Worm (Caenorhabditis elegans) whole organism, young adult: ENCODE data around the gene ugt-1.

ENCODE experiments used
- B0261.1 ChIP-seq: sonication (generic microtip); optimal IDR thresholded peaks from 2 replicates; lab custom pipeline; 2016; ENCODE audit warnings: mild to moderate bottlenecking, missing genetic modification characterization, moderate library complexity, missing compliant biosample characterization
- F23B12.7 ChIP-seq: sonication (generic microtip); optimal IDR thresholded peaks from 2 replicates; lab custom pipeline; 2017; ENCODE audit warnings: missing genetic modification characterization, mild to moderate bottlenecking, missing compliant biosample characterization, antibody characterized with exemption, moderate library complexity; ENCODE audit not compliant: insufficient read depth
- F39B2.1 ChIP-seq: fragments of 200-800 bp; sonication (Bioruptor generic); IDR thresholded peaks from 2 replicates; pipeline ENCODE4 v1.3.6; 2022; ENCODE audit warnings: missing genetic modification reagents, missing genetic modification characterization, missing compliant biosample characterization
- F49E8.2 ChIP-seq: sonication (generic microtip); optimal IDR thresholded peaks from 3 replicates; lab custom pipeline; 2017; ENCODE audit warnings: missing genetic modification characterization, mild to moderate bottlenecking, missing compliant biosample characterization, antibody characterized with exemption, moderate library complexity; ENCODE audit not compliant: insufficient read depth
- F55B11.4 ChIP-seq: sonication (generic microtip); optimal IDR thresholded peaks from 2 replicates; lab custom pipeline; 2016; ENCODE audit warnings: missing compliant biosample characterization, missing genetic modification characterization, borderline replicate concordance; ENCODE audit not compliant: insufficient read depth
- Y53G8AR.9 ChIP-seq: fragments of 200-800 bp; sonication (Bioruptor generic); conservative IDR thresholded peaks from 2 replicates; pipeline ENCODE4 v1.3.6; 2022; ENCODE audit warnings: missing genetic modification reagents, missing genetic modification characterization, missing compliant biosample characterization
- Y67H2A.10 ChIP-seq: fragments of 200-800 bp; sonication (Bioruptor generic); conservative IDR thresholded peaks from 2 replicates; pipeline ENCODE4 v1.3.6; 2022; ENCODE audit warnings: missing genetic modification reagents, missing genetic modification characterization, missing compliant biosample characterization
- ama-1 ChIP-seq, 3 experiments: fragments of 150-350 bp in 1 of 3; sonication (generic microtip) in 2 of 3; optimal IDR thresholded peaks; 2 replicates each; lab custom pipeline; 2014 to 2018; ENCODE audit warnings: missing biosample characterization in 2 of 3, missing genetic modification characterization in 2 of 3, missing genetic modification reagents in 2 of 3
- cebp-1 ChIP-seq, 2 experiments: fragments of 200-800 bp in 1 of 2; sonication (Bioruptor generic) in 1 of 2; sonication (generic microtip) in 1 of 2; IDR thresholded peaks in 1 of 2; optimal IDR thresholded peaks in 1 of 2; 2 replicates each; pipeline versions ENCODE4 v1.3.6 to Lab custom; 2017 to 2022; ENCODE audit warnings: missing compliant biosample characterization in 2 of 2, missing genetic modification characterization in 2 of 2, mild to moderate bottlenecking in 1 of 2, missing genetic modification reagents in 1 of 2, moderate library complexity in 1 of 2
- cebp-2 ChIP-seq: fragments of 200-800 bp; sonication (Bioruptor generic); IDR thresholded peaks from 2 replicates; pipeline ENCODE4 v1.3.6; 2022; ENCODE audit warnings: missing genetic modification characterization, missing compliant biosample characterization
- dox-1 ChIP-seq: fragments of 200-800 bp; sonication (Bioruptor generic); IDR thresholded peaks from 2 replicates; pipeline ENCODE4 v1.3.6; 2022; ENCODE audit warnings: missing genetic modification reagents, missing genetic modification characterization, missing compliant biosample characterization
- ekl-4 ChIP-seq: fragments of 200-800 bp; sonication (Bioruptor generic); IDR thresholded peaks from 2 replicates; pipeline ENCODE4 v1.3.6; 2022; ENCODE audit warnings: missing genetic modification reagents, missing genetic modification characterization, missing compliant biosample characterization
- ets-4 ChIP-seq: fragments of 200-800 bp; sonication (Bioruptor generic); optimal IDR thresholded peaks from 2 replicates; lab custom pipeline; 2018; ENCODE audit warnings: mild to moderate bottlenecking, missing genetic modification characterization, missing compliant biosample characterization
- him-1 ChIP-seq: sonication (generic microtip); optimal IDR thresholded peaks from 2 replicates; lab custom pipeline; 2016; ENCODE audit warnings: missing genotype, missing genetic modification reagents, missing genetic modification characterization, missing compliant biosample characterization
- hlh-12 ChIP-seq: sonication (generic microtip); optimal IDR thresholded peaks from 2 replicates; lab custom pipeline; 2016; ENCODE audit warnings: missing genetic modification characterization, missing compliant biosample characterization
- lin-54 ChIP-seq: fragments of 200-800 bp; sonication (Bioruptor generic); optimal IDR thresholded peaks from 2 replicates; lab custom pipeline; 2018; ENCODE audit warnings: mild to moderate bottlenecking, missing genetic modification characterization, missing compliant biosample characterization
- lsl-1 ChIP-seq: fragments of 200-800 bp; sonication (Bioruptor generic); optimal IDR thresholded peaks from 2 replicates; lab custom pipeline; 2018; ENCODE audit warnings: mild to moderate bottlenecking, missing genetic modification characterization, moderate library complexity, missing compliant biosample characterization
- lsy-27 ChIP-seq: sonication (generic microtip); optimal IDR thresholded peaks from 2 replicates; lab custom pipeline; 2017; ENCODE audit warnings: missing genetic modification characterization, mild to moderate bottlenecking, missing compliant biosample characterization, antibody characterized with exemption, missing genotype, borderline replicate concordance; ENCODE audit not compliant: insufficient read depth
- madf-6 ChIP-seq: fragments of 200-800 bp; sonication (Bioruptor generic); IDR thresholded peaks from 2 replicates; pipeline ENCODE4 v1.3.6; 2022; ENCODE audit warnings: missing genetic modification reagents, missing genetic modification characterization, missing compliant biosample characterization
- mcd-1 ChIP-seq: fragments of 200-800 bp; sonication (Bioruptor generic); IDR thresholded peaks from 2 replicates; pipeline ENCODE4 v1.3.6; 2022; ENCODE audit warnings: missing genetic modification reagents, missing genetic modification characterization, missing compliant biosample characterization
- mes-4 ChIP-seq: sonication (generic microtip); optimal IDR thresholded peaks from 2 replicates; lab custom pipeline; 2016; ENCODE audit warnings: missing genotype, missing genetic modification characterization, missing compliant biosample characterization
- mxl-1 ChIP-seq: sonication (generic microtip); optimal IDR thresholded peaks from 2 replicates; lab custom pipeline; 2016; ENCODE audit warnings: missing genetic modification characterization, missing compliant biosample characterization
- nhr-80 ChIP-seq: sonication (generic microtip); optimal IDR thresholded peaks from 2 replicates; lab custom pipeline; 2016; ENCODE audit warnings: missing genetic modification characterization, missing compliant biosample characterization
- pbrm-1 ChIP-seq: fragments of 200-800 bp; sonication (Bioruptor generic); IDR thresholded peaks from 2 replicates; pipeline ENCODE4 v1.3.6; 2022; ENCODE audit warnings: missing genetic modification reagents, missing genetic modification characterization, missing compliant biosample characterization
- pha-4 ChIP-seq: fragments of 150-350 bp; sonication (generic microtip); optimal IDR thresholded peaks from 2 replicates; lab custom pipeline; 2014; ENCODE audit warnings: missing biosample characterization, missing genetic modification reagents, missing genetic modification characterization
- rpc-1 ChIP-seq, 2 experiments: fragments of 150-350 bp in 1 of 2; sonication (generic microtip) in 1 of 2; optimal IDR thresholded peaks; 2 replicates each; lab custom pipeline; 2014 to 2018; ENCODE audit warnings: missing biosample characterization in 1 of 2, missing genetic modification characterization in 1 of 2, missing genetic modification reagents in 1 of 2, missing genotype in 1 of 2
- sdz-38 ChIP-seq: sonication (generic microtip); optimal IDR thresholded peaks from 2 replicates; lab custom pipeline; 2016; ENCODE audit warnings: missing genotype, missing genetic modification characterization, missing compliant biosample characterization
- zfh-2 ChIP-seq: fragments of 200-800 bp; sonication (Bioruptor generic); conservative IDR thresholded peaks from 2 replicates; pipeline ENCODE4 v1.3.6; 2022; ENCODE audit warnings: missing genetic modification reagents, missing genetic modification characterization, missing compliant biosample characterization
- ztf-18 ChIP-seq: sonication (generic microtip); optimal IDR thresholded peaks from 2 replicates; lab custom pipeline; 2016; ENCODE audit warnings: missing genotype, mild to moderate bottlenecking, missing genetic modification characterization, missing compliant biosample characterization
- ztf-25 ChIP-seq: fragments of 200-800 bp; sonication (Bioruptor generic); IDR thresholded peaks from 2 replicates; pipeline ENCODE4 v1.3.6; 2022; ENCODE audit warnings: missing genetic modification reagents, missing genetic modification characterization, missing compliant biosample characterization
- ztf-26 ChIP-seq: sonication (generic microtip); optimal IDR thresholded peaks from 2 replicates; lab custom pipeline; 2017; ENCODE audit warnings: missing genetic modification characterization, missing compliant biosample characterization
- ztf-3 ChIP-seq: fragments of 200-800 bp; sonication (Bioruptor generic); optimal IDR thresholded peaks from 2 replicates; lab custom pipeline; 2018; ENCODE audit warnings: mild to moderate bottlenecking, missing genetic modification characterization, missing compliant biosample characterization

ugt-1 gene

ce11 chrV:10387412-10387811 lies 8.1 kb upstream of the ugt-1 start:
- TF ChIP-seq him-1 (tag; lab: Kevin White, UChicago): no peak
- TF ChIP-seq rpc-1 (optimal IDR thresholded peaks at IDR 0.05; lab: Kevin White, UChicago): no peak
- TF ChIP-seq rpc-1 (tag; optimal IDR thresholded peaks at IDR 0.05; lab: Kevin White, UChicago): no peak
- no peak for TF ChIP-seq ztf-26 (tag; lab: Kevin White, UChicago)
- TF ChIP-seq hlh-12 (tag; lab: Kevin White, UChicago): no peak
- TF ChIP-seq ekl-4 (GFP tag; lab: Robert Waterston, UW): no peak
- TF ChIP-seq dox-1: no peak
- TF ChIP-seq pbrm-1: no peak

ce11 chrV:10388318-10388717 lies 7.1 kb upstream of the ugt-1 start, which contains the start of gene AC3.5:
TSS of gene AC3.5 (plus strand) at chrV:10388527.
- TF ChIP-seq F23B12.7 (tag; lab: Kevin White, UChicago) (no peak), mes-4 (tag; lab: Kevin White, UChicago) (no peak), Y53G8AR.9 (no peak), F55B11.4 (tag; lab: Kevin White, UChicago) (no peak), ztf-18 (tag; lab: Kevin White, UChicago) (no peak)

DNA sequence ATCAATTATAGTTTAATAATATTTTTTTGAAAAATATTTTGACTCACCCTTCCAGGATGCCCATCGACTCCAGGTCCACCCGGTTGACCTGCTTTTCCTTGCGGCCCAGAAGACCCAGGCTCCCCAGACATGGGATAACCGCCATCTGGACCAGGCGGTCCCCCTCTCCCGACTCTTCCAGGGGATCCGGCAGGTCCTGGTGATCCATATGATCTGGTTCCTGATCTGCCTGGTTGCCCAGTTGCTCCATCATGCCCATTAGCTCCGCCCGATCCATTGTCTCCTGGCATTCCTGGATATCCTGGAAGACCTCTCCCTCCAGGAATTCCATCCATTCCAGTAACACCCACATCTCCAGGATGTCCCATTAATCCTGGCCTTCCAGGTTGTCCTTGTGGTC lies 1.8 kb upstream of the ugt-1 start:
- TF ChIP-seq lin-54 (GFP tag; lab: Kevin White, UChicago) (no peak), him-1 (tag; lab: Kevin White, UChicago) (no peak), ztf-3 (GFP tag; lab: Kevin White, UChicago) (no peak), ama-1 (optimal IDR thresholded peaks at IDR 0.05; lab: Kevin White, UChicago) (no peak), ama-1 (GFP tag; optimal IDR thresholded peaks at IDR 0.05; lab: Kevin White, UChicago) (no peak), lsl-1 (no peak)

ce11 chrV:10398431-10398830 lies 3.0 kb downstream of the ugt-1 start, which contains the start of gene ugt-2:
TSS of gene ugt-2 (plus strand) at chrV:10398801.
- peak; percentile 42 for TF ChIP-seq nhr-80 (tag; lab: Kevin White, UChicago)
- no peak for TF ChIP-seq madf-6 (GFP tag; lab: Robert Waterston, UW)
- TF ChIP-seq ekl-4 (GFP tag; lab: Robert Waterston, UW): no peak
- TF ChIP-seq Y53G8AR.9: no peak
- TF ChIP-seq mxl-1 (tag; lab: Kevin White, UChicago): no peak

DNA sequence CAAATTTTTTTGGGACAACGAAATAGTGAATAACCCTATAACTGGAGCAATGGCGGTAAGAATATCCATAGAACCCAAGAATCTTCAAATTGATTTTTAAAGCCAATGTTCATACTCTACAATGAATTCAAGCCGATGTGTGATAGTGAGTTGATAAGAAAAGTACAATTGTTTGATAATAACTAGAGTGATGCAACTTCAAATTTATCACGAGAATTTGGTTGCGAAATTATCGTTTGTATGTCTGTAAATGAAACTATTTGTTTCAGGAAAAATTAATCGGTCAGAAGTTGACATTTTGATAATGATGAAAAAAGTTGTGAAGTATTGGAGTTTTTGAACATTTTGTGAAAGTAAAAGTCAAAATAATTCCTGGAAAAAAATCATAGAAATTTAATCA lies 3.8 kb downstream of the ugt-1 start:
- TF ChIP-seq lsy-27: no peak
- TF ChIP-seq nhr-80 (tag; lab: Kevin White, UChicago): peak; percentile 93
- no peak for TF ChIP-seq cebp-2 (GFP tag; lab: Robert Waterston, UW)
- TF ChIP-seq ets-4 (GFP tag; lab: Kevin White, UChicago): peak; percentile 32
- TF ChIP-seq cebp-1 (GFP tag; IDR thresholded peaks at IDR 0.05; lab: Robert Waterston, UW): peak; percentile 84
- peak; percentile 86 for TF ChIP-seq cebp-1 (tag; optimal IDR thresholded peaks at IDR 0.05; lab: Kevin White, UChicago)

- TF ChIP-seq ztf-26 (tag; lab: Kevin White, UChicago) (no peak), pha-4 (tag; lab: Kevin White, UChicago) (no peak), zfh-2 (GFP tag; lab: Robert Waterston, UW) (no peak), F39B2.1 (GFP tag; lab: Robert Waterston, UW) (no peak), B0261.1 (tag; lab: Kevin White, UChicago) (no peak), F49E8.2 (tag; lab: Kevin White, UChicago) (no peak), mcd-1 (GFP tag; lab: Robert Waterston, UW) (no peak), Y67H2A.10 (GFP tag; lab: Robert Waterston, UW) (no peak), sdz-38 (tag; lab: Kevin White, UChicago) (no peak), nhr-80 (tag; lab: Kevin White, UChicago) (no peak), ztf-25 (no peak)
These were observed 7.3 kb downstream of the ugt-1 start, which contains the start of gene F15H10.8 for ce11 chrV:10402804-10403203. TSS of gene F15H10.8 (minus strand) at chrV:10402904.
